Worm (Caenorhabditis elegans): Measurements from ENCODE around the gene Y48A6B.7.
A peak's percentile ranks its signal among the peaks of the same experiment; 100 is the strongest.

Y48A6B.7 gene

ce11 chrIII:10989491-10990032 lies 36.8 kb downstream of the Y48A6B.7 start:
- TF ChIP-seq pes-1 (GFP tag; IDR thresholded peaks at IDR 0.05) (peak; percentile 93), F13C5.2 (tag; optimal IDR thresholded peaks at IDR 0.05) (peak; percentile 97), scrt-1 (GFP tag; IDR thresholded peaks at IDR 0.05) (peak; percentile 96), ceh-13 (GFP tag; optimal IDR thresholded peaks at IDR 0.05) (peak; percentile 87), ets-7 (tag; optimal IDR thresholded peaks at IDR 0.05) (peak; percentile 84), tbx-11 (GFP tag; IDR thresholded peaks at IDR 0.05) (peak; percentile 94), tra-4 (tag; optimal IDR thresholded peaks at IDR 0.05) (peak; percentile 90), B0310.2 (tag; optimal IDR thresholded peaks at IDR 0.05) (peak; percentile 94), flt-1 (GFP tag; IDR thresholded peaks at IDR 0.05) (peak; percentile 86), sea-1 (GFP tag; conservative IDR thresholded peaks at IDR 0.05) (peak; percentile 95), aly-1 (tag; optimal IDR thresholded peaks at IDR 0.05) (peak; percentile 96), ceh-36 (tag; optimal IDR thresholded peaks at IDR 0.05) (peak; percentile 93), hnd-1 (tag; optimal IDR thresholded peaks at IDR 0.05) (peak; percentile 82), ama-1 (optimal IDR thresholded peaks at IDR 0.05) (no peak), tbx-37 (GFP tag; conservative IDR thresholded peaks at IDR 0.05) (peak; percentile 89), hmbx-1 (tag; optimal IDR thresholded peaks at IDR 0.05) (peak; percentile 84), hmg-4 (GFP tag; optimal IDR thresholded peaks at IDR 0.05) (peak; percentile 99)

- TF ChIP-seq sea-1 (GFP tag; conservative IDR thresholded peaks at IDR 0.05) (no peak), hnd-1 (tag; optimal IDR thresholded peaks at IDR 0.05) (no peak), scrt-1 (GFP tag; IDR thresholded peaks at IDR 0.05) (no peak), hmbx-1 (tag; optimal IDR thresholded peaks at IDR 0.05) (no peak), F13C5.2 (tag; optimal IDR thresholded peaks at IDR 0.05) (no peak), tra-4 (tag; optimal IDR thresholded peaks at IDR 0.05) (no peak), B0310.2 (tag; optimal IDR thresholded peaks at IDR 0.05) (no peak), pes-1 (GFP tag; IDR thresholded peaks at IDR 0.05) (no peak), tbx-37 (GFP tag; conservative IDR thresholded peaks at IDR 0.05) (no peak), hmg-4 (GFP tag; optimal IDR thresholded peaks at IDR 0.05) (no peak), ama-1 (optimal IDR thresholded peaks at IDR 0.05) (no peak), ceh-36 (tag; optimal IDR thresholded peaks at IDR 0.05) (no peak)
These were observed 38.7 kb downstream of the Y48A6B.7 start, which contains the start of gene col-94 for ce11 chrIII:10987561-10988184. col-94 (minus strand) TSS chrIII:10987873.

ce11 chrIII:10985559-10986036 lies 40.8 kb downstream of the Y48A6B.7 start, which contains the start of gene col-93:
col-93 (minus strand) TSS chrIII:10985609.
- no peak for TF ChIP-seq ceh-13 (GFP tag; optimal IDR thresholded peaks at IDR 0.05)
- TF ChIP-seq ceh-36 (tag; optimal IDR thresholded peaks at IDR 0.05) = no peak
- TF ChIP-seq tra-4 (tag; optimal IDR thresholded peaks at IDR 0.05) = no peak
- TF ChIP-seq B0310.2 (tag; optimal IDR thresholded peaks at IDR 0.05) = no peak
- no peak for TF ChIP-seq hmg-4 (GFP tag; optimal IDR thresholded peaks at IDR 0.05)
- no peak for TF ChIP-seq scrt-1 (GFP tag; IDR thresholded peaks at IDR 0.05)
- no peak for TF ChIP-seq flt-1 (GFP tag; IDR thresholded peaks at IDR 0.05)
- no peak for TF ChIP-seq ama-1 (optimal IDR thresholded peaks at IDR 0.05)
- no peak for TF ChIP-seq sea-1 (GFP tag; conservative IDR thresholded peaks at IDR 0.05)

ce11 chrIII:10984749-10985148 lies 41.6 kb downstream of the Y48A6B.7 start:
- TF ChIP-seq scrt-1 (GFP tag; IDR thresholded peaks at IDR 0.05) = 0 out of 2 replicates have a peak, but pooled peaks have one; percentile 30
- 0 out of 2 replicates have a peak, but pooled peaks have one; percentile 15 for TF ChIP-seq sea-1 (GFP tag; conservative IDR thresholded peaks at IDR 0.05)

- TF ChIP-seq pes-1 (GFP tag; IDR thresholded peaks at IDR 0.05) (no peak), tbx-37 (GFP tag; conservative IDR thresholded peaks at IDR 0.05) (no peak), hnd-1 (tag; optimal IDR thresholded peaks at IDR 0.05) (no peak), hmg-4 (GFP tag; optimal IDR thresholded peaks at IDR 0.05) (no peak), hmbx-1 (tag; optimal IDR thresholded peaks at IDR 0.05) (no peak), B0310.2 (tag; optimal IDR thresholded peaks at IDR 0.05) (no peak), ceh-36 (tag; optimal IDR thresholded peaks at IDR 0.05) (no peak), F13C5.2 (tag; optimal IDR thresholded peaks at IDR 0.05) (no peak)
These were observed 43.2 kb downstream of the Y48A6B.7 start, which contains the start of gene col-92 for ce11 chrIII:10983153-10983552. col-92 (minus strand) TSS chrIII:10983253.

- TF ChIP-seq tbx-11 (GFP tag; IDR thresholded peaks at IDR 0.05) = no peak
These were observed 44.8 kb downstream of the Y48A6B.7 start for ce11 chrIII:10981555-10981954.

ce11 chrIII:10976580-10976979 lies 49.8 kb downstream of the Y48A6B.7 start:
- TF ChIP-seq aly-1 (tag; optimal IDR thresholded peaks at IDR 0.05) (no peak), B0310.2 (tag; optimal IDR thresholded peaks at IDR 0.05) (no peak), ets-7 (tag; optimal IDR thresholded peaks at IDR 0.05) (no peak), F13C5.2 (tag; optimal IDR thresholded peaks at IDR 0.05) (no peak), scrt-1 (GFP tag; IDR thresholded peaks at IDR 0.05) (no peak), pes-1 (GFP tag; IDR thresholded peaks at IDR 0.05) (no peak), sea-1 (GFP tag; conservative IDR thresholded peaks at IDR 0.05) (no peak), hnd-1 (tag; optimal IDR thresholded peaks at IDR 0.05) (no peak), tbx-11 (GFP tag; IDR thresholded peaks at IDR 0.05) (no peak), ama-1 (optimal IDR thresholded peaks at IDR 0.05) (no peak), ceh-13 (GFP tag; optimal IDR thresholded peaks at IDR 0.05) (no peak), flt-1 (GFP tag; IDR thresholded peaks at IDR 0.05) (no peak), hmbx-1 (tag; optimal IDR thresholded peaks at IDR 0.05) (no peak), hmg-4 (GFP tag; optimal IDR thresholded peaks at IDR 0.05) (no peak), ceh-36 (tag; optimal IDR thresholded peaks at IDR 0.05) (no peak), tbx-37 (GFP tag; conservative IDR thresholded peaks at IDR 0.05) (no peak)
